Fruit fly (Drosophila melanogaster) whole organism, embryonic: Measurements from ENCODE around the gene BTBD9.

Source experiments
- BtbVII ChIP-seq: fragments of 200-800 bp; sonication (Bioruptor generic); optimal IDR thresholded peaks from 3 replicates; lab custom pipeline; 2017; ENCODE audit warnings: missing biosample characterization, mild to moderate bottlenecking, missing genetic modification characterization
- CG11723 ChIP-seq: fragments of 200-800 bp; sonication (Bioruptor generic); optimal IDR thresholded peaks from 2 replicates; lab custom pipeline; 2017; ENCODE audit warnings: missing biosample characterization, mild to moderate bottlenecking, missing genetic modification characterization
- CG15073 ChIP-seq: fragments of 200-800 bp; sonication (Bioruptor generic); optimal IDR thresholded peaks from 2 replicates; lab custom pipeline; 2016; ENCODE audit warnings: missing biosample characterization, missing genetic modification characterization
- CG15479 ChIP-seq: fragments of 200-800 bp; sonication (Bioruptor generic); optimal IDR thresholded peaks from 3 replicates; lab custom pipeline; 2019; ENCODE audit warnings: missing biosample characterization, mild to moderate bottlenecking, missing genetic modification characterization, moderate library complexity
- CG17385 ChIP-seq: fragments of 200-800 bp; sonication (Bioruptor generic); optimal IDR thresholded peaks from 3 replicates; lab custom pipeline; 2018; ENCODE audit warnings: missing biosample characterization, mild to moderate bottlenecking, missing genetic modification characterization
- CG18599 ChIP-seq: fragments of 200-800 bp; sonication (Bioruptor generic); optimal IDR thresholded peaks from 3 replicates; lab custom pipeline; 2017; ENCODE audit warnings: missing biosample characterization, missing genetic modification characterization, mild to moderate bottlenecking, moderate library complexity, missing genetic modification reagents
- CG30020 ChIP-seq: fragments of 200-800 bp; optimal IDR thresholded peaks from 2 replicates; lab custom pipeline; 2019; ENCODE audit warnings: missing biosample characterization, mild to moderate bottlenecking, missing genetic modification characterization, moderate library complexity
- CG31365 ChIP-seq: fragments of 200-800 bp; sonication (Bioruptor generic); optimal IDR thresholded peaks from 2 replicates; lab custom pipeline; 2018; ENCODE audit warnings: missing biosample characterization, mild to moderate bottlenecking, missing genetic modification characterization
- CG33557 ChIP-seq: fragments of 200-800 bp; sonication (Bioruptor generic); optimal IDR thresholded peaks from 2 replicates; lab custom pipeline; 2019; ENCODE audit warnings: missing biosample characterization, mild to moderate bottlenecking, missing genetic modification characterization, moderate library complexity
- CG7786 ChIP-seq: fragments of 200-800 bp; sonication (Bioruptor generic); optimal IDR thresholded peaks from 2 replicates; lab custom pipeline; 2016; ENCODE audit warnings: missing biosample characterization, missing genetic modification characterization
- CG8290 ChIP-seq, 3 experiments: fragments of 200-800 bp; sonication (Bioruptor generic); optimal IDR thresholded peaks; 2 replicates each; lab custom pipeline; 2016 to 2019; ENCODE audit warnings: missing biosample characterization in 3 of 3, missing genetic modification characterization in 3 of 3, mild to moderate bottlenecking in 2 of 3, moderate library complexity in 1 of 3
- CG8765 ChIP-seq: fragments of 200-800 bp; sonication (Bioruptor generic); IDR thresholded peaks from 2 replicates; pipeline ENCODE4 v1.3.6; 2022; ENCODE audit warnings: missing biosample characterization, missing genetic modification characterization
- CG8944 ChIP-seq: fragments of 200-800 bp; sonication (Bioruptor generic); optimal IDR thresholded peaks from 3 replicates; lab custom pipeline; 2016; ENCODE audit warnings: missing biosample characterization, missing genetic modification characterization
- CG9215 ChIP-seq: fragments of 200-800 bp; sonication (Bioruptor generic); IDR thresholded peaks from 2 replicates; pipeline ENCODE4 v1.3.6; 2022; ENCODE audit warnings: missing biosample characterization, missing genetic modification characterization
- Doc3 ChIP-seq: fragments of 200-800 bp; sonication (Bioruptor generic); IDR thresholded peaks from 3 replicates; pipeline ENCODE4 v1.3.6; 2022; ENCODE audit warnings: missing biosample characterization, missing genetic modification characterization; ENCODE audit not compliant: partially characterized antibody
- Hand ChIP-seq: fragments of 200-800 bp; sonication (Bioruptor generic); optimal IDR thresholded peaks from 2 replicates; lab custom pipeline; 2017; ENCODE audit warnings: mild to moderate bottlenecking, missing biosample characterization, missing genetic modification reagents, missing genetic modification characterization
- HmgZ ChIP-seq: fragments of 200-800 bp; sonication (Bioruptor generic); optimal IDR thresholded peaks from 2 replicates; lab custom pipeline; 2018; ENCODE audit warnings: missing biosample characterization, mild to moderate bottlenecking, missing genetic modification characterization
- MESR4 ChIP-seq: fragments of 200-800 bp; sonication (Bioruptor generic); optimal IDR thresholded peaks from 2 replicates; lab custom pipeline; 2018; ENCODE audit warnings: missing biosample characterization, mild to moderate bottlenecking, missing genetic modification characterization, moderate library complexity
- Mad ChIP-seq: fragments of 200-800 bp; sonication (Bioruptor generic); optimal IDR thresholded peaks from 2 replicates; lab custom pipeline; 2016; ENCODE audit warnings: missing biosample characterization, missing genetic modification characterization
- Max ChIP-seq: fragments of 200-800 bp; sonication (Bioruptor generic); optimal IDR thresholded peaks from 2 replicates; lab custom pipeline; 2016; ENCODE audit warnings: missing biosample characterization, mild to moderate bottlenecking, missing genetic modification characterization
- Nf-YA ChIP-seq: fragments of 200-800 bp; sonication (Bioruptor generic); IDR thresholded peaks from 2 replicates; pipeline ENCODE4 v1.3.6; 2022; ENCODE audit warnings: missing biosample characterization, missing genetic modification characterization
- Oaz ChIP-seq: fragments of 200-800 bp; sonication (Bioruptor generic); IDR thresholded peaks from 2 replicates; pipeline ENCODE4 v1.3.6; 2022; ENCODE audit warnings: missing biosample characterization, missing genetic modification characterization
- Oli ChIP-seq: fragments of 200-800 bp; sonication (Bioruptor generic); optimal IDR thresholded peaks from 2 replicates; lab custom pipeline; 2018; ENCODE audit warnings: missing biosample characterization, mild to moderate bottlenecking, missing genetic modification characterization, moderate library complexity
- Scr ChIP-seq: fragments of 200-800 bp; sonication (Bioruptor generic); IDR thresholded peaks from 2 replicates; pipeline ENCODE4 v1.3.6; 2022; ENCODE audit warnings: missing biosample characterization, missing genetic modification characterization; ENCODE audit not compliant: partially characterized antibody
- Ssrp ChIP-seq: fragments of 200-800 bp; sonication (Bioruptor generic); optimal IDR thresholded peaks from 2 replicates; lab custom pipeline; 2018; ENCODE audit warnings: missing biosample characterization, mild to moderate bottlenecking, missing genetic modification characterization, moderate library complexity
- Tbp ChIP-seq: fragments of >200 bp; optimal IDR thresholded peaks from 2 replicates; lab custom pipeline; 2018; ENCODE audit warnings: missing biosample characterization, missing genetic modification characterization
- YL-1 ChIP-seq: fragments of 200-800 bp; sonication (Bioruptor generic); optimal IDR thresholded peaks from 3 replicates; lab custom pipeline; 2017; ENCODE audit warnings: missing biosample characterization, mild to moderate bottlenecking, missing genetic modification characterization
- al ChIP-seq: fragments of 200-800 bp; sonication (Bioruptor generic); IDR thresholded peaks from 2 replicates; pipeline ENCODE4 v1.3.6; 2022; ENCODE audit warnings: missing biosample characterization, missing genetic modification characterization
- ash1 ChIP-seq: fragments of 200-800 bp; sonication (Bioruptor generic); optimal IDR thresholded peaks from 2 replicates; lab custom pipeline; 2018; ENCODE audit warnings: missing biosample characterization, mild to moderate bottlenecking, missing genetic modification characterization
- bbx ChIP-seq: fragments of 200-800 bp; sonication (Bioruptor generic); IDR thresholded peaks from 2 replicates; pipeline ENCODE4 v1.3.6; 2022; ENCODE audit warnings: missing biosample characterization, missing genetic modification characterization; ENCODE audit not compliant: partially characterized antibody
- bcd ChIP-seq: fragments of 200-800 bp; sonication (Bioruptor generic); optimal IDR thresholded peaks from 2 replicates; lab custom pipeline; 2017; ENCODE audit warnings: missing biosample characterization, mild to moderate bottlenecking, missing genetic modification characterization
- bigmax ChIP-seq: fragments of 200-800 bp; sonication (Bioruptor generic); optimal IDR thresholded peaks from 2 replicates; lab custom pipeline; 2018; ENCODE audit warnings: missing biosample characterization, mild to moderate bottlenecking, missing genetic modification characterization
- crol ChIP-seq: fragments of 200-800 bp; sonication (Bioruptor generic); IDR thresholded peaks from 2 replicates; pipeline ENCODE4 v1.3.6; 2022; ENCODE audit warnings: missing biosample characterization, missing genetic modification characterization
- cwo ChIP-seq: fragments of 200-800 bp; sonication (Bioruptor generic); optimal IDR thresholded peaks from 3 replicates; lab custom pipeline; 2017; ENCODE audit warnings: missing biosample characterization, missing genetic modification characterization, mild to moderate bottlenecking, moderate library complexity, missing genetic modification reagents
- da ChIP-seq: fragments of 200-800 bp; sonication (Bioruptor generic); optimal IDR thresholded peaks from 2 replicates; lab custom pipeline; 2016; ENCODE audit warnings: missing biosample characterization, missing genetic modification characterization
- dmrt11E ChIP-seq: fragments of 200-800 bp; sonication (Bioruptor generic); optimal IDR thresholded peaks from 3 replicates; lab custom pipeline; 2018; ENCODE audit warnings: missing biosample characterization, mild to moderate bottlenecking, missing genetic modification characterization, moderate library complexity
- eve ChIP-seq, 2 experiments: fragments of >200 bp; optimal IDR thresholded peaks; 2 replicates each; lab custom pipeline; 2017; ENCODE audit warnings: missing biosample characterization in 2 of 2, missing genetic modification characterization in 2 of 2
- exex ChIP-seq: fragments of 200-800 bp; sonication (Bioruptor generic); optimal IDR thresholded peaks from 4 replicates; lab custom pipeline; 2018; ENCODE audit warnings: missing biosample characterization, mild to moderate bottlenecking, missing genetic modification characterization, moderate library complexity
- jigr1 ChIP-seq: fragments of 200-800 bp; sonication (Bioruptor generic); IDR thresholded peaks from 3 replicates; pipeline ENCODE4 v1.3.6; 2022; ENCODE audit warnings: missing biosample characterization, missing genetic modification characterization
- kah ChIP-seq: fragments of 200-800 bp; sonication (Bioruptor generic); optimal IDR thresholded peaks from 2 replicates; lab custom pipeline; 2018; ENCODE audit warnings: missing biosample characterization, mild to moderate bottlenecking, missing genetic modification characterization
- nau ChIP-seq: fragments of 200-800 bp; sonication (Bioruptor generic); optimal IDR thresholded peaks from 3 replicates; lab custom pipeline; 2017; ENCODE audit warnings: missing biosample characterization, mild to moderate bottlenecking, missing genetic modification characterization, missing genetic modification reagents
- nerfin-2 ChIP-seq: fragments of 200-800 bp; sonication (Bioruptor generic); IDR thresholded peaks from 2 replicates; pipeline ENCODE4 v1.3.6; 2022; ENCODE audit warnings: missing biosample characterization, missing genetic modification characterization; ENCODE audit not compliant: partially characterized antibody
- oc ChIP-seq: fragments of 200-800 bp; sonication (Bioruptor generic); optimal IDR thresholded peaks from 2 replicates; lab custom pipeline; 2018; ENCODE audit warnings: missing biosample characterization, mild to moderate bottlenecking, missing genetic modification characterization, moderate library complexity
- p53 ChIP-seq: fragments of 200-800 bp; sonication (Bioruptor generic); optimal IDR thresholded peaks from 2 replicates; lab custom pipeline; 2016; ENCODE audit warnings: missing biosample characterization, missing genetic modification characterization
- pita ChIP-seq: fragments of 200-800 bp; sonication (Bioruptor generic); optimal IDR thresholded peaks from 2 replicates; lab custom pipeline; 2017; ENCODE audit warnings: missing biosample characterization, mild to moderate bottlenecking, missing genetic modification characterization
- run ChIP-seq: fragments of 200-800 bp; sonication (Bioruptor generic); optimal IDR thresholded peaks from 3 replicates; lab custom pipeline; 2018; ENCODE audit warnings: missing biosample characterization, mild to moderate bottlenecking, missing genetic modification characterization
- scrt ChIP-seq: fragments of 200-800 bp; sonication (Bioruptor generic); optimal IDR thresholded peaks from 2 replicates; lab custom pipeline; 2018; ENCODE audit warnings: missing biosample characterization, mild to moderate bottlenecking, missing genetic modification characterization, moderate library complexity
- sna ChIP-seq: fragments of 200-800 bp; sonication (Bioruptor generic); IDR thresholded peaks from 2 replicates; pipeline ENCODE4 v1.3.6; 2022; ENCODE audit warnings: missing biosample characterization, missing genetic modification characterization; ENCODE audit not compliant: partially characterized antibody

The BTBD9 gene

DNA sequence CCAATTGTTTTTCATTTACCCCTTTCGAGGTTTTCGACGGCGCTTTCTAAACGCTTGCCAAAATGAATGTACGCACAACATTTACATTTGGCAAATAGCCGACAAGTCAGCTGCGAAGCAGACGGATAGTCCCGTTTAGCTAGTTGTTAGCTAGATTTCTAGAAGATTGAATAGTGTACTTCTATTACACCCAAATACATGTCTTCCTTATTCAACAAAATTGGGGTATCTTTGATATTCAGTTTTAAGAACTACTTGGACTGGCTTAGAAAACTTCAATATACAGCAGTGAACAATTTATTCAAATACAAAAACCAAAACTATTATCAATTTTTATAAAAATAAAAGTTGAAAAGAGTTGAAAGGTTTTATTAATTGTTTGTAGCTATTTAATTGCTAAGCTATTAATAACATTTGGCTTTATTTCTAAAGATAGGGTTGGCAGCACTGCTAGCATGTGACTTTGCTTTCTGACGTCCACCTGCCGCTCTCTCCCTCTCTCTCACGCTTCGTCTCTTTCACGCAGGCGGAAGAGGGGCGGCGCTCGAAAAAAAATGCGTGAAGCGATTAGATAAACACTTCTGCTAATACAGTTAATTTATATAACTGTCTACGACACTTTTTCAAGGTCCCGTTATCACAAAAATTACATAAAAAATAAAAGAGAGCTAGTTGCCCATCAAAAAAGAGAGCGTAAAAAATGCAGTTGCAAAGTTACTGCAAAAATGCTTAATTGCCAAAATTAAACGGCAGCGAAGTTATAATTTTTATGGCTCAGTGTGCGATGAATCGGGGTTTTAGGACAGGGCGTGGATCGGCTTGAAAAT lies 16.7 kb downstream of the BTBD9 start (continued):
- TF ChIP-seq Ssrp (tag; lab: Kevin White, UChicago): peak; percentile 26
- no peak for TF ChIP-seq CG30020 (tag; lab: Kevin White, UChicago)
- TF ChIP-seq oc: no peak
- TF ChIP-seq CG17385 (GFP tag; lab: Kevin White, UChicago): no peak
- peak; percentile 63 for TF ChIP-seq cwo
- no peak for TF ChIP-seq pita (GFP tag; lab: Kevin White, UChicago)
- no peak for TF ChIP-seq Tbp (GFP tag; lab: Kevin White, UChicago)
- TF ChIP-seq exex (tag; lab: Kevin White, UChicago): peak; percentile 3
- TF ChIP-seq da (GFP tag; lab: Kevin White, UChicago): no peak
- TF ChIP-seq Hand (GFP tag; lab: Kevin White, UChicago): no peak
- TF ChIP-seq dmrt11E (tag; lab: Kevin White, UChicago): no peak
- no peak for TF ChIP-seq bbx (GFP tag; lab: Robert Waterston, UW)
- no peak for TF ChIP-seq bigmax (GFP tag; lab: Kevin White, UChicago)
- TF ChIP-seq Mad (GFP tag; lab: Kevin White, UChicago): no peak
- TF ChIP-seq crol (GFP tag; lab: Robert Waterston, UW): peak; percentile 61
- TF ChIP-seq CG8290 (GFP tag; optimal IDR thresholded peaks at IDR 0.05; lab: Kevin White, UChicago): no peak
- no peak for TF ChIP-seq CG8290 (tag; optimal IDR thresholded peaks at IDR 0.05; lab: Kevin White, UChicago)
- no peak for TF ChIP-seq sna
- no peak for TF ChIP-seq MESR4 (GFP tag; lab: Kevin White, UChicago)
- no peak for TF ChIP-seq Doc3
- no peak for TF ChIP-seq kah
- TF ChIP-seq CG31365: no peak
- TF ChIP-seq Oaz: no peak
- no peak for TF ChIP-seq p53
- no peak for TF ChIP-seq CG8765
- TF ChIP-seq CG33557: no peak
- TF ChIP-seq CG15073 (GFP tag; lab: Kevin White, UChicago): no peak
- TF ChIP-seq bcd (GFP tag; lab: Kevin White, UChicago): peak; percentile 5
- TF ChIP-seq nerfin-2 (GFP tag; lab: Robert Waterston, UW): no peak
- no peak for TF ChIP-seq BtbVII (GFP tag; lab: Kevin White, UChicago)
- no peak for TF ChIP-seq Nf-YA (GFP tag; lab: Robert Waterston, UW)
- TF ChIP-seq CG8944 (GFP tag; lab: Kevin White, UChicago): no peak
- TF ChIP-seq al: 0 out of 2 replicates have a peak, but pooled peaks have one; percentile 14
- no peak for TF ChIP-seq Max (GFP tag; lab: Kevin White, UChicago)
- TF ChIP-seq HmgZ: no peak
- peak; percentile 19 for TF ChIP-seq CG18599 (GFP tag; lab: Kevin White, UChicago)
- no peak for TF ChIP-seq ash1 (GFP tag; lab: Kevin White, UChicago)
- TF ChIP-seq nau (GFP tag; lab: Kevin White, UChicago): no peak
- peak in 1 of 2 experiments; percentile 39 for TF ChIP-seq eve (GFP tag; optimal IDR thresholded peaks at IDR 0.05; lab: Kevin White, UChicago)
- peak; percentile 72 for TF ChIP-seq CG15479 (GFP tag; lab: Kevin White, UChicago)
- no peak for TF ChIP-seq CG7786 (GFP tag; lab: Kevin White, UChicago)
- no peak for TF ChIP-seq Scr (GFP tag; lab: Robert Waterston, UW)
- no peak for TF ChIP-seq Oli (tag; lab: Kevin White, UChicago)
- no peak for TF ChIP-seq CG9215 (GFP tag; lab: Robert Waterston, UW)
- no peak for TF ChIP-seq run (tag; lab: Kevin White, UChicago)
- TF ChIP-seq YL-1: no peak
- TF ChIP-seq scrt (GFP tag; lab: Kevin White, UChicago): no peak
- no peak for TF ChIP-seq jigr1 (GFP tag; lab: Robert Waterston, UW)
- no peak for TF ChIP-seq CG11723 (GFP tag; lab: Kevin White, UChicago)
